Fruit fly (Drosophila melanogaster) whole organism, wandering third instar larva: ENCODE data around the gene Srp72.

Experiments
- Abd-B ChIP-seq: fragments of >200 bp; optimal IDR thresholded peaks from 2 replicates; lab custom pipeline; 2017; ENCODE audit warnings: missing biosample characterization, missing genetic modification characterization
- CG9705 ChIP-seq: fragments of 200-800 bp; sonication (Bioruptor generic); optimal IDR thresholded peaks from 2 replicates; lab custom pipeline; 2018; ENCODE audit warnings: missing biosample characterization, mild to moderate bottlenecking, missing genetic modification characterization
- Hnf4 ChIP-seq: fragments of 200-800 bp; sonication (Bioruptor generic); optimal IDR thresholded peaks from 2 replicates; lab custom pipeline; 2016; ENCODE audit warnings: missing biosample characterization, mild to moderate bottlenecking, missing genetic modification characterization
- Mio ChIP-seq: sonication (Bioruptor generic); optimal IDR thresholded peaks from 2 replicates; lab custom pipeline; 2016; ENCODE audit warnings: missing biosample characterization, missing genetic modification characterization
- h ChIP-seq: fragments of 200-800 bp; sonication (Bioruptor generic); optimal IDR thresholded peaks from 3 replicates; lab custom pipeline; 2016; ENCODE audit warnings: missing biosample characterization, mild to moderate bottlenecking, missing genetic modification characterization
- psq ChIP-seq: fragments of 200-800 bp; sonication (Bioruptor generic); optimal IDR thresholded peaks from 3 replicates; lab custom pipeline; 2017; ENCODE audit warnings: missing biosample characterization, mild to moderate bottlenecking, missing genetic modification characterization, moderate library complexity
- rgr ChIP-seq: fragments of 200-800 bp; sonication (Bioruptor generic); optimal IDR thresholded peaks from 3 replicates; lab custom pipeline; 2016; ENCODE audit warnings: missing biosample characterization, mild to moderate bottlenecking, missing genetic modification characterization
- usp ChIP-seq: fragments of >200 bp; optimal IDR thresholded peaks from 2 replicates; lab custom pipeline; 2017; ENCODE audit warnings: missing biosample characterization, missing genetic modification characterization
- woc ChIP-seq: sonication (Bioruptor generic); optimal IDR thresholded peaks from 2 replicates; lab custom pipeline; 2016; ENCODE audit warnings: missing biosample characterization, mild to moderate bottlenecking, missing genetic modification characterization

DNA sequence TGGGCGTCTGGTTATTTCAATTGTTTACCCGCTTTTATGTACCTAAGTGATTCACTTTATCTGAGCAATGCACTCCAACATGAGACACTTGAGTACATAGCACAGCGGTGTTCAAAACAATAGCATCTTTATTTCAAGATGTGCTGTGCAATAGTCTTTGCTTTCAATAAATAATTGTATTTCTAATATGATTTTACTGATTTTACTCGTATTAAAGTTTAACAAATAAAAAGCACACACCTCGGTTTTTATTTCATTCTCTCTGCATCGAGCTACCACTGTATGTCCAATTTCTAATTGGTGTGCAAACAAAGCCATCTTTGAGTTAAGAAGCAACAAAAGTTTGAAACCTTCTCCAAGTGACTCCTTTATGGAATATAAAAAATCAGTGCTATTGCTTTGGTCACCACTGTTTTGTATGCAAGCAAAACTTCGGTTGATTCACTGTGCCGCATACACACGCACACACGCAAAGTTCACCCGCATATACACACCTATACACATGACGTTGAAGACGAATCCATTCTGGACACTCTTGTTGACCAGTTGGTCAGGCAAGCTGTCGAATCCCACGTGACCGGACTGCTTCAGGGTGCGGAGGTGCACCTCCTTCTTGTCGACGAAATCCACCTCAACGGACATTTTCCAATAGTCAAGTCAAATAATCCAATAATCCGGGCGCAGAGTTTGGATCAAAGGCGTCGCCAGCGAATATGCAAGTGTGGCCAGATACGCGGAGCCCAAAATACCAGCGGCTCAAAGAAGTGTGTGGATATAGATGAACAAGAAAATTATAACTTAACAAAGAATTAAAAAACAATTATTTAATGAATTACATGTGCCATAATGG, 656 bp upstream of the Srp72 start, which contains the start of gene Septin2:
- peak; percentile 89 for TF ChIP-seq rgr (GFP tag; lab: Kevin White, UChicago)
- peak; percentile 88 for TF ChIP-seq Hnf4 (GFP tag; lab: Kevin White, UChicago)
- TF ChIP-seq usp (GFP tag; lab: Kevin White, UChicago), result no peak
- TF ChIP-seq psq (GFP tag; lab: Kevin White, UChicago), result peak; percentile 88
- TF ChIP-seq CG9705 (GFP tag; lab: Kevin White, UChicago), result peak; percentile 79
- TF ChIP-seq Mio (GFP tag; lab: Kevin White, UChicago), result peak; percentile 37
- TF ChIP-seq Abd-B (GFP tag; lab: Kevin White, UChicago), result no peak
- peak; percentile 94 for TF ChIP-seq h
- TF ChIP-seq woc (GFP tag; lab: Kevin White, UChicago), result peak; percentile 79
